Fruit fly (Drosophila melanogaster) whole organism, wandering third instar larva: ENCODE data around the gene Cpr67B.

ENCODE experiments used
- Abd-B ChIP-seq: fragments of >200 bp; optimal IDR thresholded peaks from 2 replicates; lab custom pipeline; 2017; ENCODE audit warnings: missing biosample characterization, missing genetic modification characterization
- CG32264 ChIP-seq: fragments of 200-800 bp; sonication (Bioruptor generic); optimal IDR thresholded peaks from 2 replicates; lab custom pipeline; 2016; ENCODE audit warnings: missing biosample characterization, missing genetic modification characterization
- CG9705 ChIP-seq: fragments of 200-800 bp; sonication (Bioruptor generic); optimal IDR thresholded peaks from 2 replicates; lab custom pipeline; 2018; ENCODE audit warnings: missing biosample characterization, mild to moderate bottlenecking, missing genetic modification characterization
- CrebA ChIP-seq: fragments of 200-800 bp; sonication (Bioruptor generic); optimal IDR thresholded peaks from 2 replicates; lab custom pipeline; 2016; ENCODE audit warnings: missing biosample characterization, mild to moderate bottlenecking, missing genetic modification characterization, borderline replicate concordance
- Dfd ChIP-seq: fragments of >200 bp; optimal IDR thresholded peaks from 2 replicates; lab custom pipeline; 2017; ENCODE audit warnings: missing biosample characterization, missing genetic modification characterization
- Dif ChIP-seq: fragments of 200-275, 200-300 bp; sonication (Bioruptor generic); optimal IDR thresholded peaks from 2 replicates; lab custom pipeline; 2018; ENCODE audit warnings: missing biosample characterization, missing genetic modification characterization; ENCODE audit not compliant: partially characterized antibody
- GATAd ChIP-seq: sonication (Bioruptor generic); optimal IDR thresholded peaks from 2 replicates; lab custom pipeline; 2016; ENCODE audit warnings: missing biosample characterization, missing genetic modification characterization
- HLH106 ChIP-seq: fragments of 200-800 bp; optimal IDR thresholded peaks from 3 replicates; lab custom pipeline; 2019; ENCODE audit warnings: missing biosample characterization, mild to moderate bottlenecking, missing genetic modification characterization, moderate library complexity
- Hnf4 ChIP-seq: fragments of 200-800 bp; sonication (Bioruptor generic); optimal IDR thresholded peaks from 2 replicates; lab custom pipeline; 2016; ENCODE audit warnings: missing biosample characterization, mild to moderate bottlenecking, missing genetic modification characterization
- Hr78 ChIP-seq: fragments of >200 bp; optimal IDR thresholded peaks from 2 replicates; lab custom pipeline; 2017; ENCODE audit warnings: missing biosample characterization, missing genetic modification characterization
- Hr83 ChIP-seq: fragments of 200-300 bp; sonication (Bioruptor generic); optimal IDR thresholded peaks from 2 replicates; lab custom pipeline; 2016; ENCODE audit warnings: missing biosample characterization, mild to moderate bottlenecking, missing genetic modification characterization, moderate library complexity; ENCODE audit not compliant: poor library complexity, severe bottlenecking
- Jra ChIP-seq: sonication (Bioruptor generic); optimal IDR thresholded peaks from 2 replicates; lab custom pipeline; 2016; ENCODE audit warnings: missing biosample characterization, missing genetic modification characterization
- Mio ChIP-seq: sonication (Bioruptor generic); optimal IDR thresholded peaks from 2 replicates; lab custom pipeline; 2016; ENCODE audit warnings: missing biosample characterization, missing genetic modification characterization
- Myc ChIP-seq: fragments of >200 bp; optimal IDR thresholded peaks from 2 replicates; lab custom pipeline; 2017
- N ChIP-seq: fragments of >200 bp; optimal IDR thresholded peaks from 2 replicates; lab custom pipeline; 2018; ENCODE audit warnings: missing biosample characterization, missing external identifiers, missing genetic modification characterization
- OdsH ChIP-seq: fragments of 200-800 bp; sonication (Bioruptor generic); optimal IDR thresholded peaks from 2 replicates; lab custom pipeline; 2016; ENCODE audit warnings: missing biosample characterization, mild to moderate bottlenecking, missing genetic modification characterization
- Rel ChIP-seq, 2 experiments: fragments of 200-800 bp; sonication (Bioruptor generic) in 1 of 2; optimal IDR thresholded peaks; 2 replicates in 1 of 2; 3 replicates in 1 of 2; lab custom pipeline; 2016 to 2019; ENCODE audit warnings: mild to moderate bottlenecking in 2 of 2, missing biosample characterization in 2 of 2, missing genetic modification characterization in 2 of 2, moderate library complexity in 1 of 2
- Sp1 ChIP-seq: fragments of 200-800 bp; sonication (Bioruptor generic); optimal IDR thresholded peaks from 3 replicates; lab custom pipeline; 2019; ENCODE audit warnings: missing biosample characterization, mild to moderate bottlenecking, missing genetic modification characterization, moderate library complexity
- Vsx2 ChIP-seq: fragments of 200-300, 225-300 bp; sonication (Bioruptor generic); optimal IDR thresholded peaks from 2 replicates; lab custom pipeline; 2018; ENCODE audit warnings: missing biosample characterization, missing genetic modification characterization; ENCODE audit not compliant: partially characterized antibody
- br ChIP-seq: fragments of 200-800 bp; sonication (Bioruptor generic); optimal IDR thresholded peaks from 2 replicates; lab custom pipeline; 2016; ENCODE audit warnings: missing biosample characterization, missing genetic modification characterization
- brk ChIP-seq: fragments of 200-800 bp; sonication (Bioruptor generic); optimal IDR thresholded peaks from 2 replicates; lab custom pipeline; 2016; ENCODE audit warnings: missing biosample characterization, mild to moderate bottlenecking, missing genetic modification characterization
- dl ChIP-seq, 2 experiments: fragments of 175-275, 200-275 bp in 1 of 2; fragments of 200-275 bp in 1 of 2; sonication (Bioruptor generic); optimal IDR thresholded peaks; lab custom pipeline; 2018; ENCODE audit warnings: mild to moderate bottlenecking in 2 of 2, missing biosample characterization in 2 of 2, missing genetic modification characterization in 2 of 2, moderate library complexity in 2 of 2; ENCODE audit not compliant: partially characterized antibody in 2 of 2, insufficient read depth in 1 of 2
- dmrt93B ChIP-seq: fragments of 200-800 bp; sonication (Bioruptor generic); optimal IDR thresholded peaks from 2 replicates; lab custom pipeline; 2018; ENCODE audit warnings: missing biosample characterization, mild to moderate bottlenecking, missing genetic modification characterization
- dsf ChIP-seq: sonication (Bioruptor generic); optimal IDR thresholded peaks from 2 replicates; lab custom pipeline; 2016; ENCODE audit warnings: missing biosample characterization, missing genetic modification characterization, borderline replicate concordance
- ey ChIP-seq: fragments of 200-800 bp; sonication (Bioruptor generic); optimal IDR thresholded peaks from 2 replicates; lab custom pipeline; 2016; ENCODE audit warnings: missing biosample characterization, missing genetic modification characterization
- foxo ChIP-seq, 2 experiments: fragments of 200-800 bp; sonication (Bioruptor generic); optimal IDR thresholded peaks; 2 replicates in 1 of 2; 3 replicates in 1 of 2; lab custom pipeline; 2016 to 2017; ENCODE audit warnings: missing biosample characterization in 2 of 2, missing genetic modification characterization in 2 of 2
- fru ChIP-seq: fragments of 200-800 bp; sonication (Bioruptor generic); optimal IDR thresholded peaks from 3 replicates; lab custom pipeline; 2016; ENCODE audit warnings: missing biosample characterization, mild to moderate bottlenecking, missing genetic modification characterization
- h ChIP-seq: fragments of 200-800 bp; sonication (Bioruptor generic); optimal IDR thresholded peaks from 3 replicates; lab custom pipeline; 2016; ENCODE audit warnings: missing biosample characterization, mild to moderate bottlenecking, missing genetic modification characterization
- jim ChIP-seq: fragments of 175-275, 200-325 bp; sonication (Bioruptor generic); optimal IDR thresholded peaks from 2 replicates; lab custom pipeline; 2016; ENCODE audit warnings: missing biosample characterization, mild to moderate bottlenecking, missing genetic modification characterization
- lola ChIP-seq: fragments of >200 bp; optimal IDR thresholded peaks from 2 replicates; lab custom pipeline; 2017; ENCODE audit warnings: missing biosample characterization, missing genetic modification characterization
- pan ChIP-seq: fragments of >200 bp; optimal IDR thresholded peaks from 2 replicates; lab custom pipeline; 2017
- psq ChIP-seq: fragments of 200-800 bp; sonication (Bioruptor generic); optimal IDR thresholded peaks from 3 replicates; lab custom pipeline; 2017; ENCODE audit warnings: missing biosample characterization, mild to moderate bottlenecking, missing genetic modification characterization, moderate library complexity
- rgr ChIP-seq: fragments of 200-800 bp; sonication (Bioruptor generic); optimal IDR thresholded peaks from 3 replicates; lab custom pipeline; 2016; ENCODE audit warnings: missing biosample characterization, mild to moderate bottlenecking, missing genetic modification characterization
- sage ChIP-seq: fragments of 200-800 bp; sonication (Bioruptor generic); optimal IDR thresholded peaks from 2 replicates; lab custom pipeline; 2016; ENCODE audit warnings: missing biosample characterization, mild to moderate bottlenecking, missing genetic modification characterization
- sv ChIP-seq: fragments of 200-800 bp; sonication (Bioruptor generic); optimal IDR thresholded peaks from 3 replicates; lab custom pipeline; 2016; ENCODE audit warnings: missing biosample characterization, missing genetic modification characterization
- tai ChIP-seq: sonication (Bioruptor generic); optimal IDR thresholded peaks from 2 replicates; lab custom pipeline; 2016; ENCODE audit warnings: missing biosample characterization, missing genetic modification characterization
- usp ChIP-seq: fragments of >200 bp; optimal IDR thresholded peaks from 2 replicates; lab custom pipeline; 2017; ENCODE audit warnings: missing biosample characterization, missing genetic modification characterization
- woc ChIP-seq: sonication (Bioruptor generic); optimal IDR thresholded peaks from 2 replicates; lab custom pipeline; 2016; ENCODE audit warnings: missing biosample characterization, mild to moderate bottlenecking, missing genetic modification characterization

Cpr67B gene

DNA sequence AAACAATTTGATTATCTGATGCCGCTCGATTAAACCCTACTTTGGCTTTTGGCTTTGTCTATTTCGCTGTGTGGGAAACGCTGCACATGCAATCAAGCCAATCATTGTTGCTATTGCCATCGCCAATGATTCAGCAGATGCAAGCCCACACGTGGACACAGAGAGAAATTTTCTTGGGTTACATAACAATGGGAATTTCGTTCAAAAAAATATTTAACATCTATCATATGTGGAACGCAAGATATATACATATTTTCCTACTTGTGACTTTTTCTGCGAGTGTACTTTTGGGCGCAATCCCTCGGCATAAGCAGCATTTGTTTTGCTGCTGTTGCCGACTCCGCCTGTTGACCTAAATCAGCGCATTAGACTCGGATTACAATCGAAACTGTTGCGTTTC is 14.7 kb downstream of the Cpr67B start:
- TF ChIP-seq h (GFP tag; lab: Kevin White, UChicago): peak; percentile 37
- TF ChIP-seq foxo (GFP tag; optimal IDR thresholded peaks at IDR 0.05; lab: Kevin White, UChicago): no peak

DNA sequence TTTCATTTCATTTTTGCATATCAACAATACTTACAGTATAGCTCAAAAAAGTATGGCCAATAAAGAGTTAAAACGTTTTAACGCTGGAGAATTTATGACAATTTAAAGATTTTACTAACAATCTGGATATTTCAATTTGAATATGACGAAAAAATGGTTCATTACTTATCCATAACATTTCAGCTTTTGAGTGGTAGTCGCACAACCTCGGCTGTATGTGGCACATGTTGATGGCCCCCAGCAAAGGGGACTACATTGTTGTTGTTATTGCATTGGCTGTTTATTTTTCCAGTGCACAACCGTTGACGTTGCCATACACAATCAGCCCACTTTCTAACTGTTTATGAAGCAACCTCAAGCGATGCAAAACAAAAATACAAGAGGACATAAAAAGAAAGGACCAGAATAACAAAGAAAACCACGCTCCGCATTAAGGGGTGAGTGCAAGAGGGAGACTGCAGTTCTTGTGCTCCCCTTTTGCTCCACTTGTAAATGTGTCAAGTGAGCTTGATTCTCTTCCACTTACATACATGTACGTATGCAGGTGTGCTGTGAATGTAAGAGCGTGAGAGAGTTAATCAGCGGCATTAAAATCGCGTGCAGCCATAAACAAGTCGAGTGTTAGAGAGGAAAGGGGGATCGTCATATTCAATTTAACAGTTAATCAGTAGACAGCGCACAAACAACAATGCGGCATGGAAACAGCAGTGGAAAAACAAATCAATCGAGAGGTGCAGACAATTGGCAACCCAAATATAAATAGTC is 15.6 kb downstream of the Cpr67B start:
- no peak for TF ChIP-seq CrebA (GFP tag; lab: Kevin White, UChicago)
- TF ChIP-seq Vsx2: no peak
- peak; percentile 77 for TF ChIP-seq woc (GFP tag; lab: Kevin White, UChicago)
- TF ChIP-seq dmrt93B (GFP tag; lab: Kevin White, UChicago): peak; percentile 80
- no peak for TF ChIP-seq sv
- TF ChIP-seq HLH106: peak; percentile 91
- TF ChIP-seq Dfd (GFP tag; lab: Kevin White, UChicago): no peak
- TF ChIP-seq Myc (lab: Kevin White, UChicago): no peak
- peak; percentile 12 for TF ChIP-seq GATAd (GFP tag; lab: Kevin White, UChicago)
- peak; percentile 62 for TF ChIP-seq CG9705
- TF ChIP-seq OdsH: peak; percentile 90
- peak; percentile 87 for TF ChIP-seq Hnf4 (GFP tag; lab: Kevin White, UChicago)
- no peak for TF ChIP-seq jim
- peak; percentile 86 for TF ChIP-seq CG32264 (GFP tag; lab: Kevin White, UChicago)
- TF ChIP-seq h (GFP tag; lab: Kevin White, UChicago): peak; percentile 90
- TF ChIP-seq pan (lab: Kevin White, UChicago): no peak
- peak; percentile 27 for TF ChIP-seq Mio (GFP tag; lab: Kevin White, UChicago)
- TF ChIP-seq usp (GFP tag; lab: Kevin White, UChicago): no peak
- TF ChIP-seq Hr78: no peak
- TF ChIP-seq lola (GFP tag; lab: Kevin White, UChicago): no peak
- TF ChIP-seq Sp1 (GFP tag; lab: Kevin White, UChicago): peak; percentile 90
- TF ChIP-seq N (GFP tag; lab: Kevin White, UChicago): no peak
- TF ChIP-seq dl (GFP tag; optimal IDR thresholded peaks at IDR 0.05; lab: Kevin White, UChicago; ENCODE audit: insufficient read depth in 1 of 2, partially characterized antibody in 2 of 2): no peak
- peak; percentile 93 for TF ChIP-seq ey (GFP tag; lab: Kevin White, UChicago)
- TF ChIP-seq psq (GFP tag; lab: Kevin White, UChicago): peak; percentile 86
- TF ChIP-seq foxo (GFP tag; optimal IDR thresholded peaks at IDR 0.05; lab: Kevin White, UChicago): peak; percentile 60 to 92
- TF ChIP-seq Dif (GFP tag; lab: Kevin White, UChicago): no peak
- no peak for TF ChIP-seq Abd-B (GFP tag; lab: Kevin White, UChicago)
- TF ChIP-seq Hr83 (GFP tag; lab: Kevin White, UChicago): no peak
- peak; percentile 94 for TF ChIP-seq fru (GFP tag; lab: Kevin White, UChicago)
- TF ChIP-seq Jra: peak; percentile 88
- peak; percentile 78 for TF ChIP-seq tai (GFP tag; lab: Kevin White, UChicago)
- peak; percentile 46 for TF ChIP-seq Rel (GFP tag; optimal IDR thresholded peaks at IDR 0.05; lab: Kevin White, UChicago)
- TF ChIP-seq Rel (tag; optimal IDR thresholded peaks at IDR 0.05; lab: Kevin White, UChicago): peak; percentile 66
- peak; percentile 95 for TF ChIP-seq br (GFP tag; lab: Kevin White, UChicago)
- peak; percentile 27 for TF ChIP-seq dsf (GFP tag; lab: Kevin White, UChicago)
- peak; percentile 38 for TF ChIP-seq brk
- peak; percentile 71 for TF ChIP-seq sage (GFP tag; lab: Kevin White, UChicago)
- peak; percentile 88 for TF ChIP-seq rgr (GFP tag; lab: Kevin White, UChicago)

DNA sequence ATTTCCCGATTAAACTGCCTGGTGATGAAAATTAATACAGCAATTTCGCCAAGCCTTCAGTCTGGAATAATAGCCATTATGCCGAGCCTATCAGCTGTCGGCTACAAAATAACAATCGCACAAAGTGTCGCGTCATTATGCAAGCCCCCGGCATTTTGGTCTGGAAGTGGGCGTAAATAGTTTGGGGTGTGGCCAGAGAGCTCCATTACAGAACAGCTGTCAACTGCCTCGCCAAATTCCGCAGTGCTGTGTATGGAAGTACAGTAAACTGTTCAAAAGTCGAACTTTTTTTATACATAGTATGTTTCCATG is 16.2 kb downstream of the Cpr67B start:
- TF ChIP-seq ey (GFP tag; lab: Kevin White, UChicago) (no peak), Abd-B (GFP tag; lab: Kevin White, UChicago) (no peak), h (GFP tag; lab: Kevin White, UChicago) (no peak), foxo (GFP tag; optimal IDR thresholded peaks at IDR 0.05; lab: Kevin White, UChicago) (no peak), rgr (GFP tag; lab: Kevin White, UChicago) (no peak), psq (GFP tag; lab: Kevin White, UChicago) (no peak), usp (GFP tag; lab: Kevin White, UChicago) (no peak), tai (GFP tag; lab: Kevin White, UChicago) (no peak), Vsx2 (no peak)
